Worm (Caenorhabditis elegans): ENCODE measurements around the gene sup-36.
A peak's percentile ranks its signal among the peaks of the same experiment; 100 is the strongest.

Gene sup-36

DNA sequence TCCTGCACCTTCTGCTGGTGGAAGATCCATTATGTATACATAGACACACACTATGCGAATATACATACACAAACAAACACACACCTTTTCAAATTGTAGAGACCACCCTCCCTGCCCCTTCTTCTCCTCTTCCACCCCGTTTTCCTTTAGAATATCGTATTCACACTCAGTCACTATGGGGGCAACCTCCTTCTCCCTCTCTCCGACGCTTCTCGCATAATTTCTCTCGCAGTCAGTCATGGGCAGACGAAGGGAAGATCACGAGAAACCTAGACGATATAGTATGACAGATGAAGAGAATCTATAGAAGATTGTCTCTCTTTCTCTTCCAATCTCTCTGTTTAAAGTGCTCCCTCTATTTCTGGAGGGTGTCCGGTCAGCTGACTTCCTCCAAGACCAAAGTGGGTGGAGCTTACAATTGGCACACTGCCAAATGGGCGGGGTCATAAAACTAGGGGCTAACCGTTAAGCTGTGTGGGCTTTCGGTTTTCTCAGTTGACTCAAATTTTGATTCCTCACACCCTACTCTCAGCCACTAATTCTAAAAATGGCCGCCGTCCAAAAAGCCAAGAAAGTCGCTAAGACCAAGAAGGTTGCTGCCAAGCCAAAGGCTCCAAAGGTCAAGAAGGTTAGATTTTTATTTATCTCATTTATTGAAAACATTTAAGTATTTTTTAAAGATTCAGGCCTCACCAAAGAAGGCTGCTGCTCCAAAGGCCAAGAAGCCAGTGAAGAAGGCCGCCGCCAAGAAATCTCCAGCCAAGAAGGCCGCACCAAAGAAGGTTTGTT, 44.6 kb downstream of the sup-36 start, which contains the start of gene hil-7 (continued):
- TF ChIP-seq mdl-1 (tag; optimal IDR thresholded peaks at IDR 0.05) (no peak), crh-2 (tag; optimal IDR thresholded peaks at IDR 0.05) (no peak), zag-1 (tag; optimal IDR thresholded peaks at IDR 0.05) (no peak), ceh-82 (tag; optimal IDR thresholded peaks at IDR 0.05) (no peak), sma-9 (GFP tag; optimal IDR thresholded peaks at IDR 0.05) (peak; percentile 57), sma-9 (tag; optimal IDR thresholded peaks at IDR 0.05) (no peak), ZK546.5 (tag; optimal IDR thresholded peaks at IDR 0.05) (no peak), mab-5 (tag; optimal IDR thresholded peaks at IDR 0.05) (peak; percentile 68), nhr-237 (tag; optimal IDR thresholded peaks at IDR 0.05) (no peak), lin-39 (tag; optimal IDR thresholded peaks at IDR 0.05) (no peak), nhr-23 (tag; optimal IDR thresholded peaks at IDR 0.05) (no peak), sem-4 (tag; optimal IDR thresholded peaks at IDR 0.05) (no peak), alr-1 (tag; optimal IDR thresholded peaks at IDR 0.05) (no peak), blmp-1 (tag; optimal IDR thresholded peaks at IDR 0.05; ENCODE audit: insufficient read depth) (no peak), lin-13 (GFP tag; optimal IDR thresholded peaks at IDR 0.05) (peak; percentile 35), skn-1 (tag; optimal IDR thresholded peaks at IDR 0.05) (no peak), elt-1 (tag; optimal IDR thresholded peaks at IDR 0.05) (no peak), R02D3.7 (tag; optimal IDR thresholded peaks at IDR 0.05) (no peak), unc-62 (GFP tag; optimal IDR thresholded peaks at IDR 0.05) (no peak), ama-1 (optimal IDR thresholded peaks at IDR 0.05) (no peak), ceh-16 (tag; optimal IDR thresholded peaks at IDR 0.05) (no peak), nhr-129 (tag; optimal IDR thresholded peaks at IDR 0.05) (peak; percentile 83), F13H6.1 (tag; optimal IDR thresholded peaks at IDR 0.05) (peak; percentile 72), ztf-11 (tag; optimal IDR thresholded peaks at IDR 0.05) (no peak), dmd-4 (tag; optimal IDR thresholded peaks at IDR 0.05) (no peak), egl-27 (tag; optimal IDR thresholded peaks at IDR 0.05) (peak; percentile 40)

DNA sequence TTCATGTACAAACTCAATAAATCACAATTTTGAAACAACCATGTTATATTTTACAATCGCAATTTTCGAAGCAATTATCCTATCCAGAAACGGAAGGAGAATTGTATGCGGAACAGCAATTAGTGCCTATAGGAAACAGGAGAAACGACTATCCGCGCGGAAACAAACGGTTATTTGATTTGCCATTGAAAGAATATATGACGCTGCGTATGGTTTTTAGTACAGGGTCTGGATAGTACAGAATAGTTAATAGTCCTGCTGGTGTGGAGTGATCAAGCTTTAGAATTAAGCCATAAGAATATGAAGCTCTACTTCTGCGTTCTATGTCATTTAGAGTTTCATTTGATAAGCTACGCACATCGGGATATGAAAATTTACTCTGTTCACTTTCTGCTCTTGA, 45.4 kb downstream of the sup-36 start:
- no peak for TF ChIP-seq nhr-129 (tag; optimal IDR thresholded peaks at IDR 0.05)
- TF ChIP-seq ztf-11 (tag; optimal IDR thresholded peaks at IDR 0.05) = no peak
- TF ChIP-seq skn-1 (tag; optimal IDR thresholded peaks at IDR 0.05) = no peak
- TF ChIP-seq lsy-2 (tag; optimal IDR thresholded peaks at IDR 0.05) = no peak
- TF ChIP-seq ztf-1 (GFP tag; conservative IDR thresholded peaks at IDR 0.05) = no peak
- TF ChIP-seq aly-2 (tag; optimal IDR thresholded peaks at IDR 0.05) = no peak
- no peak for TF ChIP-seq lin-39 (tag; optimal IDR thresholded peaks at IDR 0.05)
- no peak for TF ChIP-seq unc-55 (GFP tag; optimal IDR thresholded peaks at IDR 0.05)
- TF ChIP-seq sma-9 (GFP tag; optimal IDR thresholded peaks at IDR 0.05) = no peak
- no peak for TF ChIP-seq sma-9 (tag; optimal IDR thresholded peaks at IDR 0.05)

DNA sequence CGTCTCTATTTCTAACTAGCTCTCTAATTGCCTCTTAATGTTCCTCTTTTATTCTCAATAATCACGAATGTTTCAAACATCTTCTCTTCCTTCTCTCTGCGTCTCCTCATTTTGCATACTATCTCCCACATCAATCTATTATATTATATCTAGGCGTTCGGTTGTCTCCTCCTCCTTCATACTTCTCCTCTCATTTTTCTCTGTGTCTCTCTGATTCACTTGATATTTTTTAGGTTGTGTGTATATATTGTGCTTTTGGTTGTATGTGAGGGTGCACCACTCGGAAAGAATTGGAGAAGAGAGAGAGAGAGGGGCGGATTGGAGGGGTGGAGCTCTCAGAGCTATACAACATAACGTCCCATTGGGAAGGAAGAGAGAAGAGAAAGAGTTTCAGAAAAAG, 47.2 kb downstream of the sup-36 start:
- TF ChIP-seq unc-55 (GFP tag; optimal IDR thresholded peaks at IDR 0.05) = peak; percentile 41
- TF ChIP-seq C34F6.9 (tag; optimal IDR thresholded peaks at IDR 0.05) = peak; percentile 44
- no peak for TF ChIP-seq gmeb-1 (tag; optimal IDR thresholded peaks at IDR 0.05)
- peak; percentile 56 for TF ChIP-seq F13H6.1 (tag; optimal IDR thresholded peaks at IDR 0.05)
- TF ChIP-seq lsy-2 (tag; optimal IDR thresholded peaks at IDR 0.05) = peak in 1 of 2 experiments; percentile 29
- TF ChIP-seq nhr-129 (tag; optimal IDR thresholded peaks at IDR 0.05) = no peak
- TF ChIP-seq nhr-25 (tag; optimal IDR thresholded peaks at IDR 0.05) = no peak
- peak; percentile 43 for TF ChIP-seq mab-5 (tag; optimal IDR thresholded peaks at IDR 0.05)

Measured in whole organism, L2 larva.